Fruit fly (Drosophila melanogaster) S2 (cell line): Measurements from ENCODE around the gene CG34043.

Source experiments
- CG8478 ChIP-seq: fragments of >200 bp; optimal IDR thresholded peaks from 2 replicates; lab custom pipeline; 2018
- CTCF ChIP-seq, 2 experiments: fragments of >200 bp; optimal IDR thresholded peaks; 2 replicates each; lab custom pipeline; 2018

dm6 chr2L:10232827-10233226 is 47.8 kb downstream of the CG34043 start:
- TF ChIP-seq CG8478 (lab: Kevin White, UChicago), result no peak
- TF ChIP-seq CTCF (optimal IDR thresholded peaks at IDR 0.05; lab: Kevin White, UChicago), result no peak
